Worm (Caenorhabditis elegans) whole organism, L4 larva: ENCODE results near the gene F26F4.9.

Source experiments
- F26F4.8 ChIP-seq: fragments of 200-800 bp; sonication (Bioruptor generic); conservative IDR thresholded peaks from 2 replicates; pipeline ENCODE4 v1.3.6; 2022; ENCODE audit warnings: missing genetic modification characterization, missing compliant biosample characterization
- aha-1 ChIP-seq: fragments of 150-350 bp; peaks from one replicate; lab custom pipeline; 2014; ENCODE audit warnings: missing biosample characterization, missing genetic modification characterization
- ceh-28 ChIP-seq: fragments of 150-350 bp; optimal IDR thresholded peaks from 2 replicates; lab custom pipeline; 2014; ENCODE audit warnings: missing biosample characterization, missing genetic modification reagents, missing genetic modification characterization
- ceh-32 ChIP-seq: sonication (generic microtip); optimal IDR thresholded peaks from 2 replicates; lab custom pipeline; 2016; ENCODE audit warnings: mild to moderate bottlenecking, missing genetic modification characterization, missing compliant biosample characterization; ENCODE audit not compliant: poor library complexity
- ces-1 ChIP-seq: fragments of 150-350 bp; sonication (generic microtip); optimal IDR thresholded peaks from 4 replicates; lab custom pipeline; 2014; ENCODE audit warnings: missing biosample characterization, missing genetic modification reagents, missing genetic modification characterization
- daf-16 ChIP-seq, 3 experiments: sonication (generic microtip); optimal IDR thresholded peaks; 2 replicates each; lab custom pipeline; 2016 to 2017; ENCODE audit warnings: missing genetic modification characterization in 3 of 3, missing genetic modification reagents in 3 of 3, mild to moderate bottlenecking in 2 of 3, missing compliant biosample characterization in 2 of 3, missing biosample characterization in 1 of 3, moderate library complexity in 1 of 3
- dmd-6 ChIP-seq: fragments of 200-800 bp; sonication (Bioruptor generic); IDR thresholded peaks from 2 replicates; pipeline ENCODE4 v1.3.6; 2022; ENCODE audit warnings: missing genetic modification reagents, missing genetic modification characterization, missing compliant biosample characterization
- dpl-1 ChIP-seq: fragments of 150-350 bp; optimal IDR thresholded peaks from 2 replicates; lab custom pipeline; 2014; ENCODE audit warnings: missing biosample characterization, missing genetic modification reagents, missing genetic modification characterization
- dve-1 ChIP-seq: sonication (generic microtip); optimal IDR thresholded peaks from 2 replicates; lab custom pipeline; 2017; ENCODE audit warnings: antibody characterized with exemption, mild to moderate bottlenecking, missing genetic modification characterization, missing compliant biosample characterization; ENCODE audit not compliant: insufficient read depth
- egl-43 ChIP-seq: fragments of 200-800 bp; sonication (Bioruptor generic); IDR thresholded peaks from 2 replicates; pipeline ENCODE4 v1.3.6; 2022; ENCODE audit warnings: missing genetic modification reagents, missing genetic modification characterization, missing compliant biosample characterization
- fkh-10 ChIP-seq: fragments of 150-350 bp; optimal IDR thresholded peaks from 2 replicates; lab custom pipeline; 2014; ENCODE audit warnings: missing biosample characterization, missing genetic modification reagents, missing genetic modification characterization
- fos-1 ChIP-seq: fragments of 150-350 bp; optimal IDR thresholded peaks from 2 replicates; lab custom pipeline; 2014; ENCODE audit warnings: missing biosample characterization, missing genetic modification characterization
- gei-8 ChIP-seq: fragments of 200-800 bp; sonication (Bioruptor generic); optimal IDR thresholded peaks from 2 replicates; lab custom pipeline; 2018; ENCODE audit warnings: mild to moderate bottlenecking, missing genetic modification characterization, missing compliant biosample characterization
- hif-1 ChIP-seq, 2 experiments: sonication (generic microtip); optimal IDR thresholded peaks; 2 replicates each; lab custom pipeline; 2016 to 2017; ENCODE audit warnings: missing compliant biosample characterization in 2 of 2, missing genetic modification characterization in 2 of 2, missing genetic modification reagents in 2 of 2, missing genotype in 2 of 2, mild to moderate bottlenecking in 1 of 2
- hlh-11 ChIP-seq: fragments of 200-800 bp; sonication (Bioruptor generic); optimal IDR thresholded peaks from 2 replicates; lab custom pipeline; 2018; ENCODE audit warnings: mild to moderate bottlenecking, missing genetic modification characterization, missing compliant biosample characterization
- hlh-30 ChIP-seq: sonication (generic microtip); optimal IDR thresholded peaks from 2 replicates; lab custom pipeline; 2017; ENCODE audit warnings: antibody characterized with exemption, mild to moderate bottlenecking, missing genetic modification characterization, missing compliant biosample characterization; ENCODE audit not compliant: insufficient read depth
- hmg-1.1 ChIP-seq: fragments of 200-800 bp; sonication (Bioruptor generic); IDR thresholded peaks from 2 replicates; pipeline ENCODE4 v1.3.6; 2022; ENCODE audit warnings: missing genetic modification reagents, missing genetic modification characterization, missing compliant biosample characterization
- lim-7 ChIP-seq: fragments of 200-800 bp; sonication (Bioruptor generic); IDR thresholded peaks from 2 replicates; pipeline ENCODE4 v1.3.6; 2022; ENCODE audit warnings: missing genetic modification characterization, missing compliant biosample characterization
- lin-29 ChIP-seq: fragments of 200-800 bp; sonication (Bioruptor generic); IDR thresholded peaks from 2 replicates; pipeline ENCODE4 v1.3.6; 2022; ENCODE audit warnings: missing genetic modification reagents, missing genetic modification characterization, missing compliant biosample characterization
- lin-38 ChIP-seq: fragments of 200-800 bp; sonication (Bioruptor generic); IDR thresholded peaks from 2 replicates; pipeline ENCODE4 v1.3.6; 2022; ENCODE audit warnings: missing genetic modification reagents, missing genetic modification characterization, missing compliant biosample characterization
- lsy-2 ChIP-seq, 2 experiments: fragments of 150-350 bp in 1 of 2; sonication (generic microtip) in 1 of 2; optimal IDR thresholded peaks; 2 replicates each; lab custom pipeline; 2014 to 2017; ENCODE audit warnings: missing biosample characterization in 2 of 2, missing genetic modification characterization in 2 of 2
- mep-1 ChIP-seq: fragments of 150-350 bp; sonication (generic microtip); optimal IDR thresholded peaks from 3 replicates; lab custom pipeline; 2014; ENCODE audit warnings: missing biosample characterization, missing genetic modification characterization
- mes-2 ChIP-seq: sonication (generic microtip); optimal IDR thresholded peaks from 2 replicates; lab custom pipeline; 2016; ENCODE audit warnings: missing genotype, mild to moderate bottlenecking, missing genetic modification characterization, missing compliant biosample characterization; ENCODE audit not compliant: poor library complexity, severe bottlenecking
- nhr-10 ChIP-seq: fragments of 150-350 bp; optimal IDR thresholded peaks from 2 replicates; lab custom pipeline; 2014; ENCODE audit warnings: missing biosample characterization, missing genetic modification characterization
- nhr-102 ChIP-seq: sonication (generic microtip); optimal IDR thresholded peaks from 2 replicates; lab custom pipeline; 2016; ENCODE audit warnings: mild to moderate bottlenecking, missing genetic modification characterization, moderate library complexity, missing compliant biosample characterization
- nhr-28 ChIP-seq: fragments of 150-350 bp; optimal IDR thresholded peaks from 2 replicates; lab custom pipeline; 2014; ENCODE audit warnings: missing biosample characterization, missing genetic modification characterization
- nhr-42 ChIP-seq: fragments of 200-800 bp; sonication (Bioruptor generic); IDR thresholded peaks from 2 replicates; pipeline ENCODE4 v1.3.6; 2022; ENCODE audit warnings: missing genetic modification characterization, missing compliant biosample characterization
- php-3 ChIP-seq: fragments of 200-800 bp; sonication (Bioruptor generic); IDR thresholded peaks from 2 replicates; pipeline ENCODE4 v1.3.6; 2022; ENCODE audit warnings: missing genetic modification reagents, missing genetic modification characterization, missing compliant biosample characterization
- pqm-1 ChIP-seq: sonication (generic microtip); optimal IDR thresholded peaks from 2 replicates; lab custom pipeline; 2017; ENCODE audit warnings: missing biosample characterization, missing genetic modification characterization
- snpc-1.2 ChIP-seq: fragments of 200-800 bp; sonication (Bioruptor generic); IDR thresholded peaks from 2 replicates; pipeline ENCODE4 v1.3.6; 2022; ENCODE audit warnings: missing genetic modification reagents, missing genetic modification characterization, missing compliant biosample characterization
- unc-39 ChIP-seq: sonication (generic microtip); optimal IDR thresholded peaks from 2 replicates; lab custom pipeline; 2017; ENCODE audit warnings: missing biosample characterization, missing genetic modification characterization
- unc-62 ChIP-seq, 3 experiments: fragments of 150-350 bp in 1 of 3; sonication (generic microtip); optimal IDR thresholded peaks in 2 of 3; peaks in 1 of 3; 1 replicate in 1 of 3; 2 replicates in 2 of 3; lab custom pipeline; 2014 to 2017; ENCODE audit warnings: missing biosample characterization in 3 of 3, missing genetic modification characterization in 3 of 3, missing genetic modification reagents in 3 of 3, missing genotype in 1 of 3
- zip-11 ChIP-seq: fragments of 200-800 bp; sonication (Bioruptor generic); IDR thresholded peaks from 2 replicates; pipeline ENCODE4 v1.3.6; 2022; ENCODE audit warnings: missing genetic modification characterization, missing compliant biosample characterization
- zip-2 ChIP-seq: fragments of 150-350 bp; optimal IDR thresholded peaks from 2 replicates; lab custom pipeline; 2014; ENCODE audit warnings: missing biosample characterization, missing genetic modification characterization

F26F4.9 gene

ce11 chrIII:4883429-4883828 is 28.9 kb downstream of the F26F4.9 start, which contains the start of gene clec-5:
clec-5 (minus strand) TSS chrIII:4883606.
- TF ChIP-seq fos-1 (tag; lab: Kevin White, UChicago) = no peak
- TF ChIP-seq daf-16 (GFP tag; optimal IDR thresholded peaks at IDR 0.05; lab: Kevin White, UChicago) = no peak
- TF ChIP-seq daf-16 (tag; optimal IDR thresholded peaks at IDR 0.05; lab: Kevin White, UChicago) = peak; percentile 17
- peak; percentile 56 for TF ChIP-seq pqm-1 (tag; lab: Kevin White, UChicago)
- TF ChIP-seq dve-1 (tag; lab: Kevin White, UChicago) = peak; percentile 13

ce11 chrIII:4881955-4882354 is 30.4 kb downstream of the F26F4.9 start:
- TF ChIP-seq gei-8 = no peak
- TF ChIP-seq lim-7 = no peak
- no peak for TF ChIP-seq F26F4.8
- no peak for TF ChIP-seq nhr-102 (tag; lab: Kevin White, UChicago)
- TF ChIP-seq dmd-6 = 0 out of 2 replicates have a peak, but pooled peaks have one; percentile 17
- no peak for TF ChIP-seq hif-1 (tag; optimal IDR thresholded peaks at IDR 0.05; lab: Kevin White, UChicago)
- no peak for TF ChIP-seq nhr-10 (tag; lab: Kevin White, UChicago)
- TF ChIP-seq hlh-11 (tag; lab: Kevin White, UChicago) = peak; percentile 12
- no peak for TF ChIP-seq daf-16 (GFP tag; optimal IDR thresholded peaks at IDR 0.05; lab: Kevin White, UChicago)
- TF ChIP-seq daf-16 (tag; optimal IDR thresholded peaks at IDR 0.05; lab: Kevin White, UChicago) = peak; percentile 22
- TF ChIP-seq nhr-28 (tag; lab: Kevin White, UChicago) = peak; percentile 11
- no peak for TF ChIP-seq zip-11
- peak; percentile 38 for TF ChIP-seq pqm-1 (tag; lab: Kevin White, UChicago)

ce11 chrIII:4879445-4879844 is 32.9 kb downstream of the F26F4.9 start, which contains the start of gene C35D10.1:
C35D10.1 (plus strand) TSS chrIII:4879745.
- TF ChIP-seq unc-39 (tag; lab: Kevin White, UChicago) (no peak), mep-1 (tag; lab: Kevin White, UChicago) (no peak), ceh-28 (tag; lab: Kevin White, UChicago) (peak; percentile 38), lin-38 (GFP tag; lab: Robert Waterston, UW) (peak; percentile 62), aha-1 (tag; lab: Kevin White, UChicago) (no peak)
- TF ChIP-seq, all 104 proteins: peak for 2

ce11 chrIII:4878281-4878680 is 34.0 kb downstream of the F26F4.9 start, which contains the start of the genes tost-1 and arx-6:
tost-1 (minus strand) TSS chrIII:4878311.
arx-6 (plus strand) TSS chrIII:4878658.
- TF ChIP-seq snpc-1.2 (GFP tag; lab: Robert Waterston, UW) (no peak), lin-38 (GFP tag; lab: Robert Waterston, UW) (peak; percentile 93), lsy-2 (tag; optimal IDR thresholded peaks at IDR 0.05; lab: Kevin White, UChicago) (peak in 1 of 2 experiments; percentile 69), ces-1 (GFP tag; lab: Kevin White, UChicago) (no peak), mes-2 (tag; lab: Kevin White, UChicago) (peak; percentile 81), unc-62 (GFP tag; optimal IDR thresholded peaks at IDR 0.05 in 1 of 2; lab: Kevin White, UChicago) (no peak), unc-62 (tag; optimal IDR thresholded peaks at IDR 0.05; lab: Kevin White, UChicago) (no peak), zip-11 (no peak), fkh-10 (GFP tag; lab: Kevin White, UChicago) (peak; percentile 19), php-3 (GFP tag; lab: Robert Waterston, UW) (no peak), hlh-30 (tag; lab: Kevin White, UChicago) (no peak), lin-29 (GFP tag; lab: Robert Waterston, UW) (no peak), dpl-1 (GFP tag; lab: Kevin White, UChicago) (peak; percentile 84)

ce11 chrIII:4875663-4876062 is 36.7 kb downstream of the F26F4.9 start:
- TF ChIP-seq egl-43 (GFP tag; lab: Robert Waterston, UW) = no peak
- no peak for TF ChIP-seq nhr-42 (GFP tag; lab: Robert Waterston, UW)
- peak in 1 of 2 experiments; percentile 77 for TF ChIP-seq unc-62 (GFP tag; optimal IDR thresholded peaks at IDR 0.05 in 1 of 2; lab: Kevin White, UChicago)
- no peak for TF ChIP-seq unc-62 (tag; optimal IDR thresholded peaks at IDR 0.05; lab: Kevin White, UChicago)
- no peak for TF ChIP-seq F26F4.8
- TF ChIP-seq ceh-32 (tag; lab: Kevin White, UChicago) = no peak
- TF ChIP-seq snpc-1.2 (GFP tag; lab: Robert Waterston, UW) = no peak
- TF ChIP-seq zip-2 (tag; lab: Kevin White, UChicago) = no peak
- TF ChIP-seq hmg-1.1 (GFP tag; lab: Robert Waterston, UW) = peak; percentile 53; the same call in 1 of the 2 replicates
